Fruit fly (Drosophila melanogaster): ENCODE results near the gene Cp19.

Cp19 gene

DNA sequence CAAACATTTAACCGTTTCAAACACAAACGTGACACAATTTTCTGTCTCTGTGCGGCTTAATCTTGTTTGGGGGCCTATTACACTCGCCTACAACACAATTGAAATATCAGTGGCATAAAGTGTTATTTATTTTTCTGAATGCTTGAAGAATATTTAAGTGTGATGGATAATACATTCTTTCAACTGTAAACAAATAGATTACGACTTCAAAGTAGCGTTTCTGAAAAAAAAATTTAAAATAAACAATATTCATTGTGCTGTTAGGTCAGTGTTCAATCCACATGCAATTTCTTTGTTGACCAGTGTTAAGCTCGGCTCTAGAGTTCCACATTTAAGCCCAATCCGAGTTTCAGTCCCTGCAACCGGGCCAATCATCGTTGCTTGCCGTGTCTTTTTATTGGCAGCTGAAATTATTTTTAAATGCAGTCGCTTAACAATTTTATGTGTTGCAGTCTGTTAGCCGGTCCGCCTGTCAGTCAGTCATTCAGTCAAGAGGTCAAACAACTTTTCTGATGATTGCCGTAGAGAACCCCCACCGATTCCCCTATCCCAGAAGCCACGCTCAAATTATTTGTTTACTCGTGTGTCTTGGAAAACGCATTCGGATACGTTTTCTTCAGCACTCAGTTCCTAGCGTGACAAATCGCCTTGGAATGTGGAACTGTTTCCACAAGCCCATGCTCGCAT lies 43.5 kb downstream of the Cp19 start (continued):
- TF ChIP-seq Hmx (GFP tag; optimal IDR thresholded peaks at IDR 0.05) (no peak), CG3163 (GFP tag; optimal IDR thresholded peaks at IDR 0.05) (peak; percentile 21), dan (GFP tag; IDR thresholded peaks at IDR 0.05) (no peak), ato (GFP tag; IDR thresholded peaks at IDR 0.05; ENCODE audit: partially characterized antibody) (no peak), CG12942 (GFP tag; optimal IDR thresholded peaks at IDR 0.05) (peak; percentile 48), Tbp (GFP tag; optimal IDR thresholded peaks at IDR 0.05) (no peak), usp (GFP tag; optimal IDR thresholded peaks at IDR 0.05) (no peak), CG13287 (GFP tag; IDR thresholded peaks at IDR 0.05; ENCODE audit: partially characterized antibody) (no peak), TFAM (GFP tag; optimal IDR thresholded peaks at IDR 0.05) (no peak), shn (GFP tag; optimal IDR thresholded peaks at IDR 0.05) (peak; percentile 24), CG15479 (GFP tag; optimal IDR thresholded peaks at IDR 0.05) (no peak), CG11696 (GFP tag; IDR thresholded peaks at IDR 0.05) (no peak), Awh (GFP tag; IDR thresholded peaks at IDR 0.05) (peak; percentile 71), Fer2 (tag; optimal IDR thresholded peaks at IDR 0.05) (peak; percentile 26), Oaz (GFP tag; IDR thresholded peaks at IDR 0.05) (peak; percentile 5; the same call in 1 of the 2 replicates), CG12236 (GFP tag; optimal IDR thresholded peaks at IDR 0.05) (peak; percentile 66), slou (GFP tag; optimal IDR thresholded peaks at IDR 0.05) (no peak), CG13624 (GFP tag; optimal IDR thresholded peaks at IDR 0.05) (peak; percentile 42), gcm2 (GFP tag; optimal IDR thresholded peaks at IDR 0.05) (no peak), vfl (GFP tag; optimal IDR thresholded peaks at IDR 0.05) (no peak), Poxn (GFP tag; IDR thresholded peaks at IDR 0.05) (no peak), CG32767 (GFP tag; IDR thresholded peaks at IDR 0.05) (peak; percentile 68), CG5245 (GFP tag; optimal IDR thresholded peaks at IDR 0.05) (peak; percentile 41), CG4617 (GFP tag; optimal IDR thresholded peaks at IDR 0.05; ENCODE audit: borderline replicate concordance) (peak; percentile 16), so (GFP tag; IDR thresholded peaks at IDR 0.05) (peak; percentile 82; the same call in 2 of the 3 replicates), D (optimal IDR thresholded peaks at IDR 0.05) (no peak), D (GFP tag; optimal IDR thresholded peaks at IDR 0.05) (peak; percentile 62), Usf (GFP tag; optimal IDR thresholded peaks at IDR 0.05) (no peak), HLH54F (GFP tag; optimal IDR thresholded peaks at IDR 0.05) (no peak), CG6854 (GFP tag; optimal IDR thresholded peaks at IDR 0.05) (peak; percentile 19), Dip3 (GFP tag; optimal IDR thresholded peaks at IDR 0.05) (peak; percentile 23), CG8388 (GFP tag; optimal IDR thresholded peaks at IDR 0.05) (peak; percentile 82), CG18599 (GFP tag; optimal IDR thresholded peaks at IDR 0.05) (peak; percentile 24), insv (GFP tag; optimal IDR thresholded peaks at IDR 0.05) (no peak), sug (tag; optimal IDR thresholded peaks at IDR 0.05) (peak; percentile 25), CG12299 (tag; optimal IDR thresholded peaks at IDR 0.05) (peak; percentile 6), CG17328 (GFP tag; IDR thresholded peaks at IDR 0.05) (peak; percentile 76), CG9609 (GFP tag; optimal IDR thresholded peaks at IDR 0.05) (peak; percentile 22), wek (GFP tag; optimal IDR thresholded peaks at IDR 0.05) (peak; percentile 33), klu (GFP tag; IDR thresholded peaks at IDR 0.05) (0 out of 2 replicates have a peak, but pooled peaks have one; percentile 17), CG17359 (tag; optimal IDR thresholded peaks at IDR 0.05) (peak; percentile 79), Elba2 (GFP tag; optimal IDR thresholded peaks at IDR 0.05) (no peak), Chrac-16 (GFP tag; optimal IDR thresholded peaks at IDR 0.05) (peak; percentile 54), CG15073 (GFP tag; optimal IDR thresholded peaks at IDR 0.05) (no peak), NFAT (GFP tag; IDR thresholded peaks at IDR 0.05) (no peak), Meics (GFP tag; optimal IDR thresholded peaks at IDR 0.05) (peak; percentile 17), CG10147 (GFP tag; optimal IDR thresholded peaks at IDR 0.05) (peak; percentile 32), Hsf (GFP tag; optimal IDR thresholded peaks at IDR 0.05) (peak; percentile 69), tna (GFP tag; IDR thresholded peaks at IDR 0.05; ENCODE audit: partially characterized antibody) (no peak), B-H2 (GFP tag; optimal IDR thresholded peaks at IDR 0.05) (no peak), D19B (GFP tag; optimal IDR thresholded peaks at IDR 0.05) (no peak)
